Worm (Caenorhabditis elegans): ENCODE data around the gene gcl-1.

- no peak for TF ChIP-seq aly-2 (tag; optimal IDR thresholded peaks at IDR 0.05)
- no peak for TF ChIP-seq snpc-4 (tag; optimal IDR thresholded peaks at IDR 0.05)
- no peak for TF ChIP-seq mdl-1 (tag; optimal IDR thresholded peaks at IDR 0.05)
- no peak for TF ChIP-seq zip-11 (GFP tag; IDR thresholded peaks at IDR 0.05)
- no peak for TF ChIP-seq daf-8 (GFP tag; IDR thresholded peaks at IDR 0.05)
- TF ChIP-seq Y105C5A.15 (GFP tag; IDR thresholded peaks at IDR 0.05), result no peak
- TF ChIP-seq ztf-11 (tag; optimal IDR thresholded peaks at IDR 0.05), result no peak
- no peak for TF ChIP-seq nhr-11 (tag; optimal IDR thresholded peaks at IDR 0.05)
Observed at ce11 chrIV:13380506-13380905, 32.2 kb downstream of the gcl-1 start.

Data from whole organism, L4 larva.